Worm (Caenorhabditis elegans) whole organism, L4 larva: ENCODE measurements around the gene nol-9.

Source experiments
- D1046.2 ChIP-seq: fragments of 200-800 bp; sonication (Bioruptor generic); IDR thresholded peaks from 2 replicates; pipeline ENCODE4 v1.3.6; 2022; ENCODE audit warnings: missing genetic modification characterization, missing compliant biosample characterization
- F37D6.2 ChIP-seq: sonication (generic microtip); optimal IDR thresholded peaks from 2 replicates; lab custom pipeline; 2016; ENCODE audit warnings: mild to moderate bottlenecking, missing genetic modification characterization, missing compliant biosample characterization
- T20F7.1 ChIP-seq: fragments of 200-800 bp; sonication (Bioruptor generic); optimal IDR thresholded peaks from 2 replicates; lab custom pipeline; 2018; ENCODE audit warnings: mild to moderate bottlenecking, missing genetic modification characterization, missing compliant biosample characterization
- T26A8.4 ChIP-seq: fragments of 200-800 bp; sonication (Bioruptor generic); IDR thresholded peaks from 2 replicates; pipeline ENCODE4 v1.3.6; 2022; ENCODE audit warnings: missing genetic modification characterization, missing compliant biosample characterization
- Y48G9A.11 ChIP-seq: fragments of 200-800 bp; sonication (Bioruptor generic); IDR thresholded peaks from 2 replicates; pipeline ENCODE4 v1.3.6; 2022; ENCODE audit warnings: missing genetic modification reagents, missing genetic modification characterization, missing compliant biosample characterization
- Y75B8A.6 ChIP-seq: fragments of 200-800 bp; sonication (Bioruptor generic); IDR thresholded peaks from 2 replicates; pipeline ENCODE4 v1.3.6; 2022; ENCODE audit warnings: missing genetic modification reagents, missing genetic modification characterization, missing compliant biosample characterization
- ZK337.2 ChIP-seq: fragments of 200-800 bp; sonication (Bioruptor generic); IDR thresholded peaks from 2 replicates; pipeline ENCODE4 v1.3.6; 2022; ENCODE audit warnings: missing genetic modification reagents, missing genetic modification characterization, missing compliant biosample characterization
- ZK546.5 ChIP-seq, 2 experiments: sonication (generic microtip); optimal IDR thresholded peaks; 2 replicates each; lab custom pipeline; 2017; ENCODE audit warnings: missing biosample characterization in 2 of 2, missing genetic modification characterization in 2 of 2
- aha-1 ChIP-seq: fragments of 150-350 bp; peaks from one replicate; lab custom pipeline; 2014; ENCODE audit warnings: missing biosample characterization, missing genetic modification characterization
- aly-2 ChIP-seq: sonication (generic microtip); optimal IDR thresholded peaks from 2 replicates; lab custom pipeline; 2018; ENCODE audit warnings: missing biosample characterization, missing genetic modification characterization
- arid-1 ChIP-seq: fragments of 200-800 bp; sonication (Bioruptor generic); conservative IDR thresholded peaks from 2 replicates; pipeline ENCODE4 v1.3.6; 2022; ENCODE audit warnings: missing genetic modification reagents, missing genetic modification characterization, missing compliant biosample characterization
- attf-4 ChIP-seq: sonication (generic microtip); optimal IDR thresholded peaks from 3 replicates; lab custom pipeline; 2017; ENCODE audit warnings: missing biosample characterization, missing genetic modification characterization
- ceh-20 ChIP-seq: fragments of 200-800 bp; sonication (Bioruptor generic); IDR thresholded peaks from 2 replicates; pipeline ENCODE4 v1.3.6; 2022; ENCODE audit warnings: missing genetic modification reagents, missing genetic modification characterization, missing compliant biosample characterization
- cey-2 ChIP-seq: sonication (generic microtip); optimal IDR thresholded peaks from 3 replicates; lab custom pipeline; 2017; ENCODE audit warnings: missing genetic modification characterization, mild to moderate bottlenecking, missing compliant biosample characterization, antibody characterized with exemption, borderline replicate concordance; ENCODE audit not compliant: insufficient read depth
- daf-12 ChIP-seq: fragments of 150-350 bp; optimal IDR thresholded peaks from 2 replicates; lab custom pipeline; 2014; ENCODE audit warnings: missing biosample characterization, missing genetic modification reagents, missing genetic modification characterization
- dpl-1 ChIP-seq: fragments of 150-350 bp; optimal IDR thresholded peaks from 2 replicates; lab custom pipeline; 2014; ENCODE audit warnings: missing biosample characterization, missing genetic modification reagents, missing genetic modification characterization
- egl-43 ChIP-seq: fragments of 200-800 bp; sonication (Bioruptor generic); IDR thresholded peaks from 2 replicates; pipeline ENCODE4 v1.3.6; 2022; ENCODE audit warnings: missing genetic modification reagents, missing genetic modification characterization, missing compliant biosample characterization
- fkh-10 ChIP-seq: fragments of 150-350 bp; optimal IDR thresholded peaks from 2 replicates; lab custom pipeline; 2014; ENCODE audit warnings: missing biosample characterization, missing genetic modification reagents, missing genetic modification characterization
- gei-8 ChIP-seq: fragments of 200-800 bp; sonication (Bioruptor generic); optimal IDR thresholded peaks from 2 replicates; lab custom pipeline; 2018; ENCODE audit warnings: mild to moderate bottlenecking, missing genetic modification characterization, missing compliant biosample characterization
- hif-1 ChIP-seq, 2 experiments: sonication (generic microtip); optimal IDR thresholded peaks; 2 replicates each; lab custom pipeline; 2016 to 2017; ENCODE audit warnings: missing compliant biosample characterization in 2 of 2, missing genetic modification characterization in 2 of 2, missing genetic modification reagents in 2 of 2, missing genotype in 2 of 2, mild to moderate bottlenecking in 1 of 2
- hmg-1.1 ChIP-seq: fragments of 200-800 bp; sonication (Bioruptor generic); IDR thresholded peaks from 2 replicates; pipeline ENCODE4 v1.3.6; 2022; ENCODE audit warnings: missing genetic modification reagents, missing genetic modification characterization, missing compliant biosample characterization
- jun-1 ChIP-seq: fragments of 150-350 bp; optimal IDR thresholded peaks from 2 replicates; lab custom pipeline; 2014; ENCODE audit warnings: missing biosample characterization, missing genetic modification reagents, missing genetic modification characterization
- lin-13 ChIP-seq: fragments of 150-350 bp; optimal IDR thresholded peaks from 2 replicates; lab custom pipeline; 2014; ENCODE audit warnings: missing biosample characterization, missing genetic modification reagents, missing genetic modification characterization
- lin-29 ChIP-seq: fragments of 200-800 bp; sonication (Bioruptor generic); IDR thresholded peaks from 2 replicates; pipeline ENCODE4 v1.3.6; 2022; ENCODE audit warnings: missing genetic modification reagents, missing genetic modification characterization, missing compliant biosample characterization
- lin-38 ChIP-seq: fragments of 200-800 bp; sonication (Bioruptor generic); IDR thresholded peaks from 2 replicates; pipeline ENCODE4 v1.3.6; 2022; ENCODE audit warnings: missing genetic modification reagents, missing genetic modification characterization, missing compliant biosample characterization
- lir-3 ChIP-seq: sonication (generic microtip); optimal IDR thresholded peaks from 2 replicates; lab custom pipeline; 2016; ENCODE audit warnings: mild to moderate bottlenecking, missing genetic modification characterization, missing compliant biosample characterization
- lsy-2 ChIP-seq, 2 experiments: fragments of 150-350 bp in 1 of 2; sonication (generic microtip) in 1 of 2; optimal IDR thresholded peaks; 2 replicates each; lab custom pipeline; 2014 to 2017; ENCODE audit warnings: missing biosample characterization in 2 of 2, missing genetic modification characterization in 2 of 2
- mep-1 ChIP-seq: fragments of 150-350 bp; sonication (generic microtip); optimal IDR thresholded peaks from 3 replicates; lab custom pipeline; 2014; ENCODE audit warnings: missing biosample characterization, missing genetic modification characterization
- mes-2 ChIP-seq: sonication (generic microtip); optimal IDR thresholded peaks from 2 replicates; lab custom pipeline; 2016; ENCODE audit warnings: missing genotype, mild to moderate bottlenecking, missing genetic modification characterization, missing compliant biosample characterization; ENCODE audit not compliant: poor library complexity, severe bottlenecking
- mxl-3 ChIP-seq: fragments of 200-800 bp; sonication (Bioruptor generic); optimal IDR thresholded peaks from 2 replicates; lab custom pipeline; 2018; ENCODE audit warnings: mild to moderate bottlenecking, missing genetic modification characterization, missing compliant biosample characterization
- nhr-102 ChIP-seq: sonication (generic microtip); optimal IDR thresholded peaks from 2 replicates; lab custom pipeline; 2016; ENCODE audit warnings: mild to moderate bottlenecking, missing genetic modification characterization, moderate library complexity, missing compliant biosample characterization
- nhr-25 ChIP-seq: sonication (generic microtip); optimal IDR thresholded peaks from 2 replicates; lab custom pipeline; 2017; ENCODE audit warnings: missing genetic modification characterization, mild to moderate bottlenecking, missing compliant biosample characterization, antibody characterized with exemption, moderate library complexity, borderline replicate concordance; ENCODE audit not compliant: insufficient read depth
- nhr-28 ChIP-seq: fragments of 150-350 bp; optimal IDR thresholded peaks from 2 replicates; lab custom pipeline; 2014; ENCODE audit warnings: missing biosample characterization, missing genetic modification characterization
- nhr-48 ChIP-seq: sonication (generic microtip); optimal IDR thresholded peaks from 2 replicates; lab custom pipeline; 2016; ENCODE audit warnings: mild to moderate bottlenecking, missing genetic modification characterization, missing compliant biosample characterization
- pha-4 ChIP-seq, 2 experiments: fragments of 150-350 bp in 1 of 2; fragments of 200-800 bp in 1 of 2; sonication (Bioruptor generic) in 1 of 2; IDR thresholded peaks in 1 of 2; optimal IDR thresholded peaks in 1 of 2; 2 replicates each; pipeline versions ENCODE4 v1.3.6 to Lab custom; 2014 to 2022; ENCODE audit warnings: missing genetic modification characterization in 2 of 2, missing genetic modification reagents in 2 of 2, missing biosample characterization in 1 of 2, missing compliant biosample characterization in 1 of 2
- php-3 ChIP-seq: fragments of 200-800 bp; sonication (Bioruptor generic); IDR thresholded peaks from 2 replicates; pipeline ENCODE4 v1.3.6; 2022; ENCODE audit warnings: missing genetic modification reagents, missing genetic modification characterization, missing compliant biosample characterization
- pqm-1 ChIP-seq: sonication (generic microtip); optimal IDR thresholded peaks from 2 replicates; lab custom pipeline; 2017; ENCODE audit warnings: missing biosample characterization, missing genetic modification characterization
- rbr-2 ChIP-seq: sonication (generic microtip); optimal IDR thresholded peaks from 2 replicates; lab custom pipeline; 2016; ENCODE audit warnings: missing genotype, missing genetic modification characterization, missing compliant biosample characterization
- saeg-2 ChIP-seq: fragments of 200-800 bp; sonication (Bioruptor generic); IDR thresholded peaks from 2 replicates; pipeline ENCODE4 v1.3.6; 2022; ENCODE audit warnings: missing genetic modification reagents, missing genetic modification characterization, missing compliant biosample characterization
- set-16 ChIP-seq: fragments of 200-800 bp; sonication (Bioruptor generic); IDR thresholded peaks from 2 replicates; pipeline ENCODE4 v1.3.6; 2022; ENCODE audit warnings: missing genetic modification reagents, missing genetic modification characterization, missing compliant biosample characterization
- spr-1 ChIP-seq: sonication (generic microtip); optimal IDR thresholded peaks from 2 replicates; lab custom pipeline; 2016; ENCODE audit warnings: mild to moderate bottlenecking, missing genetic modification characterization, missing compliant biosample characterization
- tag-97 ChIP-seq: fragments of 200-800 bp; sonication (Bioruptor generic); IDR thresholded peaks from 2 replicates; pipeline ENCODE4 v1.3.6; 2022; ENCODE audit warnings: missing genetic modification characterization, missing compliant biosample characterization
- unc-130 ChIP-seq: sonication (generic microtip); optimal IDR thresholded peaks from 2 replicates; lab custom pipeline; 2016; ENCODE audit warnings: missing genetic modification reagents, missing genetic modification characterization, missing compliant biosample characterization
- unc-62 ChIP-seq, 3 experiments: fragments of 150-350 bp in 1 of 3; sonication (generic microtip); optimal IDR thresholded peaks in 2 of 3; peaks in 1 of 3; 1 replicate in 1 of 3; 2 replicates in 2 of 3; lab custom pipeline; 2014 to 2017; ENCODE audit warnings: missing biosample characterization in 3 of 3, missing genetic modification characterization in 3 of 3, missing genetic modification reagents in 3 of 3, missing genotype in 1 of 3
- ztf-11 ChIP-seq: fragments of 150-350 bp; optimal IDR thresholded peaks from 2 replicates; lab custom pipeline; 2014; ENCODE audit warnings: missing biosample characterization, missing genetic modification characterization

The nol-9 gene

ce11 chrIV:13383763-13384436 is 38.4 kb upstream of the nol-9 start, which contains the start of gene rab-19:
Gene rab-19, minus strand, starts transcription at chrIV:13384386.
- TF ChIP-seq hif-1 (tag; optimal IDR thresholded peaks at IDR 0.05; lab: Kevin White, UChicago) = peak in 1 of 2 experiments; percentile 19
- peak; percentile 32; the same call in 1 of the 2 replicates for TF ChIP-seq lin-38 (GFP tag; lab: Robert Waterston, UW)
- no peak for TF ChIP-seq gei-8 (GFP tag; lab: Kevin White, UChicago)
- TF ChIP-seq mep-1 = peak; percentile 10
- peak; percentile 60 for TF ChIP-seq aha-1 (tag; lab: Kevin White, UChicago)
- no peak for TF ChIP-seq lir-3 (tag; lab: Kevin White, UChicago)
- no peak for TF ChIP-seq pha-4 (GFP tag; IDR thresholded peaks at IDR 0.05; lab: Robert Waterston, UW)
- TF ChIP-seq pha-4 (tag; optimal IDR thresholded peaks at IDR 0.05; lab: Kevin White, UChicago) = no peak
- 0 out of 2 replicates have a peak, but pooled peaks have one; percentile 40 for TF ChIP-seq hmg-1.1 (GFP tag; lab: Robert Waterston, UW)

- TF ChIP-seq attf-4 (tag; lab: Kevin White, UChicago) (no peak), rbr-2 (tag; lab: Kevin White, UChicago) (peak; percentile 61), D1046.2 (GFP tag; lab: Robert Waterston, UW) (no peak), jun-1 (no peak), arid-1 (GFP tag; lab: Robert Waterston, UW) (0 out of 2 replicates have a peak, but pooled peaks have one; percentile 48), lir-3 (tag; lab: Kevin White, UChicago) (no peak), daf-12 (tag; lab: Kevin White, UChicago) (no peak), unc-62 (GFP tag; optimal IDR thresholded peaks at IDR 0.05 in 1 of 2; lab: Kevin White, UChicago) (no peak), unc-62 (tag; optimal IDR thresholded peaks at IDR 0.05; lab: Kevin White, UChicago) (no peak), lin-13 (GFP tag; lab: Kevin White, UChicago) (peak; percentile 88), nhr-28 (tag; lab: Kevin White, UChicago) (peak; percentile 30), spr-1 (tag; lab: Kevin White, UChicago) (peak; percentile 0), F37D6.2 (tag; lab: Kevin White, UChicago) (peak; percentile 41), aly-2 (tag; lab: Kevin White, UChicago) (no peak), fkh-10 (no peak), Y75B8A.6 (GFP tag; lab: Robert Waterston, UW) (no peak), cey-2 (no peak), php-3 (GFP tag; lab: Robert Waterston, UW) (no peak), set-16 (no peak), Y48G9A.11 (no peak), T20F7.1 (GFP tag; lab: Kevin White, UChicago) (no peak), ceh-20 (GFP tag; lab: Robert Waterston, UW) (no peak), dpl-1 (GFP tag; lab: Kevin White, UChicago) (peak; percentile 74), lin-29 (no peak), ZK337.2 (GFP tag; lab: Robert Waterston, UW) (no peak), mes-2 (peak; percentile 94), pqm-1 (tag; lab: Kevin White, UChicago) (no peak), nhr-48 (tag; lab: Kevin White, UChicago) (no peak), mep-1 (peak; percentile 86), T26A8.4 (GFP tag; lab: Robert Waterston, UW) (0 out of 2 replicates have a peak, but pooled peaks have one; percentile 46), tag-97 (no peak), unc-130 (GFP tag; lab: Kevin White, UChicago) (peak; percentile 78), nhr-25 (tag; lab: Kevin White, UChicago) (no peak), ZK546.5 (tag; optimal IDR thresholded peaks at IDR 0.05; lab: Kevin White, UChicago) (no peak), nhr-102 (tag; lab: Kevin White, UChicago) (peak; percentile 19), egl-43 (GFP tag; lab: Robert Waterston, UW) (no peak), lin-38 (GFP tag; lab: Robert Waterston, UW) (peak; percentile 96), saeg-2 (GFP tag; lab: Robert Waterston, UW) (no peak), pha-4 (GFP tag; IDR thresholded peaks at IDR 0.05; lab: Robert Waterston, UW) (no peak), pha-4 (tag; optimal IDR thresholded peaks at IDR 0.05; lab: Kevin White, UChicago) (peak; percentile 29), mxl-3 (GFP tag; lab: Kevin White, UChicago) (no peak), ztf-11 (no peak), lsy-2 (tag; optimal IDR thresholded peaks at IDR 0.05; lab: Kevin White, UChicago) (peak in 1 of 2 experiments; percentile 89)
These were observed 36.3 kb upstream of the nol-9 start, which contains the start of the genes Y62E10A.20, Y62E10A.23 and mdt-9 for ce11 chrIV:13386043-13386442. Gene Y62E10A.20, minus strand, starts transcription at chrIV:13386091. Gene Y62E10A.23, plus strand, starts transcription at chrIV:13386324. Gene mdt-9, plus strand, starts transcription at chrIV:13386380.
